Fruit fly (Drosophila melanogaster) whole organism, pupa: ENCODE results near the gene CG11893.

Source experiments
- CG10348 ChIP-seq: fragments of 200-800 bp; sonication (Bioruptor generic); IDR thresholded peaks from 2 replicates; pipeline ENCODE4 v1.3.6; 2022; ENCODE audit warnings: missing biosample characterization, missing genetic modification characterization
- CG12605 ChIP-seq: fragments of 200-800 bp; sonication (Bioruptor generic); IDR thresholded peaks from 2 replicates; pipeline ENCODE4 v1.3.6; 2022; ENCODE audit warnings: missing biosample characterization, missing genetic modification characterization
- CG13204 ChIP-seq: fragments of 200-800 bp; sonication (Bioruptor generic); optimal IDR thresholded peaks from 2 replicates; lab custom pipeline; 2018; ENCODE audit warnings: missing biosample characterization, mild to moderate bottlenecking, missing genetic modification characterization, moderate library complexity
- CG14655 ChIP-seq: fragments of 200-800 bp; sonication (Bioruptor generic); optimal IDR thresholded peaks from 3 replicates; lab custom pipeline; 2017; ENCODE audit warnings: mild to moderate bottlenecking, missing biosample characterization, missing genetic modification reagents, missing genetic modification characterization
- CG15710 ChIP-seq: fragments of 200-800 bp; sonication (Bioruptor generic); optimal IDR thresholded peaks from 2 replicates; lab custom pipeline; 2018; ENCODE audit warnings: missing biosample characterization, mild to moderate bottlenecking, missing genetic modification characterization, moderate library complexity
- CG17806 ChIP-seq: fragments of 200-800 bp; sonication (Bioruptor generic); optimal IDR thresholded peaks from 2 replicates; lab custom pipeline; 2018; ENCODE audit warnings: missing biosample characterization, mild to moderate bottlenecking, missing genetic modification characterization, moderate library complexity
- CG32121 ChIP-seq: fragments of 200-800 bp; sonication (Bioruptor generic); IDR thresholded peaks from 2 replicates; pipeline ENCODE4 v1.3.6; 2022; ENCODE audit warnings: missing biosample characterization, missing genetic modification characterization
- CG34367 ChIP-seq: fragments of 200-800 bp; sonication (Bioruptor generic); optimal IDR thresholded peaks from 2 replicates; lab custom pipeline; 2018; ENCODE audit warnings: missing biosample characterization, mild to moderate bottlenecking, missing genetic modification characterization
- CG4496 ChIP-seq: fragments of 200-800 bp; sonication (Bioruptor generic); IDR thresholded peaks from 3 replicates; pipeline ENCODE4 v1.3.6; 2022; ENCODE audit warnings: missing biosample characterization, missing genetic modification characterization
- CG8159 ChIP-seq: fragments of 200-800 bp; sonication (Bioruptor generic); optimal IDR thresholded peaks from 3 replicates; lab custom pipeline; 2018; ENCODE audit warnings: missing biosample characterization, mild to moderate bottlenecking, missing genetic modification characterization, moderate library complexity
- CG8301 ChIP-seq: fragments of 200-800 bp; sonication (Bioruptor generic); optimal IDR thresholded peaks from 2 replicates; lab custom pipeline; 2018; ENCODE audit warnings: missing biosample characterization, mild to moderate bottlenecking, missing genetic modification characterization
- CG9948 ChIP-seq: fragments of 200-800 bp; sonication (Bioruptor generic); optimal IDR thresholded peaks from 2 replicates; lab custom pipeline; 2018; ENCODE audit warnings: missing biosample characterization, mild to moderate bottlenecking, missing genetic modification characterization, moderate library complexity
- D1 ChIP-seq: fragments of 200-800 bp; sonication (Bioruptor generic); optimal IDR thresholded peaks from 2 replicates; lab custom pipeline; 2018; ENCODE audit warnings: missing biosample characterization, mild to moderate bottlenecking, missing genetic modification characterization, moderate library complexity
- EcR ChIP-seq: fragments of 200-800 bp; sonication (Bioruptor generic); optimal IDR thresholded peaks from 3 replicates; lab custom pipeline; 2019; ENCODE audit warnings: missing biosample characterization, missing genetic modification characterization, mild to moderate bottlenecking, moderate library complexity, missing genetic modification reagents
- Ets98B ChIP-seq: fragments of 200-800 bp; sonication (Bioruptor generic); IDR thresholded peaks from 2 replicates; pipeline ENCODE4 v1.3.6; 2022; ENCODE audit warnings: missing biosample characterization, missing genetic modification characterization
- Pif1A ChIP-seq: fragments of 200-800 bp; sonication (Bioruptor generic); optimal IDR thresholded peaks from 3 replicates; lab custom pipeline; 2016; ENCODE audit warnings: missing biosample characterization, missing genetic modification characterization
- Pif1B ChIP-seq: fragments of 200-800 bp; sonication (Bioruptor generic); optimal IDR thresholded peaks from 3 replicates; lab custom pipeline; 2016; ENCODE audit warnings: missing biosample characterization, missing genetic modification characterization
- Snoo ChIP-seq: fragments of 200-800 bp; sonication (Bioruptor generic); optimal IDR thresholded peaks from 3 replicates; lab custom pipeline; 2017; ENCODE audit warnings: missing biosample characterization, mild to moderate bottlenecking, missing genetic modification characterization, inconsistent platforms
- fd96Ca ChIP-seq: fragments of 200-800 bp; sonication (Bioruptor generic); IDR thresholded peaks from 3 replicates; pipeline ENCODE4 v1.3.6; 2022; ENCODE audit warnings: missing biosample characterization, missing genetic modification characterization
- gl ChIP-seq: fragments of 200-800 bp; sonication (Bioruptor generic); optimal IDR thresholded peaks from 2 replicates; lab custom pipeline; 2018; ENCODE audit warnings: missing biosample characterization, mild to moderate bottlenecking, missing genetic modification characterization
- rn ChIP-seq: fragments of 200-800 bp; sonication (Bioruptor generic); IDR thresholded peaks from 2 replicates; pipeline ENCODE4 v1.3.6; 2022; ENCODE audit warnings: missing biosample characterization, missing genetic modification characterization

Gene CG11893

dm6 chr3R:25321681-25322080, 32.0 kb downstream of the CG11893 start:
- TF ChIP-seq CG14655 (no peak), Ets98B (GFP tag; lab: Robert Waterston, UW) (no peak), CG34367 (tag; lab: Kevin White, UChicago) (no peak), fd96Ca (GFP tag; lab: Robert Waterston, UW) (no peak), D1 (tag; lab: Kevin White, UChicago) (no peak), CG8301 (tag; lab: Kevin White, UChicago) (no peak), CG4496 (no peak)

DNA sequence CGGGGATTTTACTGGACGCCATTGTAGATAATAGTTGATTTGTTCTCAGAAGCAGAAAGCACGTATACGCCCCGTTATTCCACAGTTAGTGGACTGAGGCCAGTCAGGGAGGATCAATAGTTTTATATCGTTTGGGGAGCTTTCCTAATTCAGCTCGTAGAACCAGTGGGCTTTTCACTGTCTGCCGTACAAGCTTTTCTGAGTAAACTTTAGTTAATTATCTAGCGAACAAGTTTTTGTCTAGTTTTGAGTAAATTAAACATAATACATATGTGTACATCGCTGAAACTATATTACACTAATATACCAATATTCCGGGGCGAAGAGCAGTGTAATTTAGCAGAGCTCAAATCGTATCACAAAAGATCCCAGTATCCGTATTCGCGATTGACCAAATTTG, 33.0 kb downstream of the CG11893 start, which contains the start of gene CG10562:
CG10562 (minus strand) TSS at position 101 of the 400 bp plus-strand sequence.
- TF ChIP-seq rn (GFP tag; lab: Robert Waterston, UW) (no peak), EcR (GFP tag; lab: Kevin White, UChicago) (no peak), CG10348 (GFP tag; lab: Robert Waterston, UW) (no peak), CG34367 (tag; lab: Kevin White, UChicago) (no peak), CG13204 (GFP tag; lab: Kevin White, UChicago) (no peak), Pif1B (GFP tag; lab: Kevin White, UChicago) (no peak), Snoo (tag; lab: Kevin White, UChicago) (no peak), D1 (tag; lab: Kevin White, UChicago) (no peak), CG8301 (tag; lab: Kevin White, UChicago) (no peak), CG15710 (no peak), CG9948 (tag; lab: Kevin White, UChicago) (no peak), gl (tag; lab: Kevin White, UChicago) (no peak), CG17806 (tag; lab: Kevin White, UChicago) (no peak), CG8159 (no peak), CG4496 (no peak), Pif1A (GFP tag; lab: Kevin White, UChicago) (no peak), fd96Ca (GFP tag; lab: Robert Waterston, UW) (no peak), Ets98B (GFP tag; lab: Robert Waterston, UW) (no peak)

dm6 chr3R:25328540-25328939, 38.9 kb downstream of the CG11893 start:
- TF ChIP-seq CG12605 (GFP tag; lab: Robert Waterston, UW) (0 out of 2 replicates have a peak, but pooled peaks have one; percentile 27), Ets98B (GFP tag; lab: Robert Waterston, UW) (peak; percentile 47; the same call in 1 of the 2 replicates)

- TF ChIP-seq CG8301 (tag; lab: Kevin White, UChicago) (no peak), CG17806 (tag; lab: Kevin White, UChicago) (no peak), Ets98B (GFP tag; lab: Robert Waterston, UW) (peak; percentile 21; the same call in 1 of the 2 replicates), CG4496 (peak; percentile 59; the same call in 2 of the 3 replicates), CG12605 (GFP tag; lab: Robert Waterston, UW) (0 out of 2 replicates have a peak, but pooled peaks have one; percentile 20), CG32121 (GFP tag; lab: Robert Waterston, UW) (0 out of 2 replicates have a peak, but pooled peaks have one; percentile 29), Pif1B (GFP tag; lab: Kevin White, UChicago) (no peak), CG9948 (tag; lab: Kevin White, UChicago) (no peak), CG14655 (no peak), CG13204 (GFP tag; lab: Kevin White, UChicago) (no peak), CG10348 (GFP tag; lab: Robert Waterston, UW) (no peak)
Measured at dm6 chr3R:25329079-25329478, 39.4 kb downstream of the CG11893 start, which contains the start of gene CHKov1. CHKov1 (minus strand) TSS chr3R:25329316.

DNA sequence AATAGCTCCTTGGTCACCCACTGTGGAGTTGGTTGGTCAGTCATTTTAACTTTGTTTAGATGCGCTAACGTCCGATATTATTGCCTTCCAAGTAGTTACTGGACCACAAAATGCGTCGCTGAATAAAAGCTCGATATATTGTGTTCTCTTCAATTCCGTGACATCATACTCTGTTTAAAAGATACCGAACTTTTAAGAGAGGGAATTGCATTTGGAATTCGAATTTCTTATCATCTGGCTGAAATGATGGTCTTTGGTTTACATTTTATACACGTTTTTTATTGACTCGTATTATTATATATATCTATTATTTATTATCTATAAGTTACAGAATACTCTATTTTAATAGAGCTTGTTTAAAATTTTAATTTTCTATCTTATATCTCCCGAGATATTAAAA, 41.4 kb downstream of the CG11893 start, which contains the start of gene CHKov2:
CHKov2 (minus strand) TSS at position 101 of the 400 bp plus-strand sequence.
- TF ChIP-seq CG9948 (tag; lab: Kevin White, UChicago) (no peak), CG10348 (GFP tag; lab: Robert Waterston, UW) (no peak), CG32121 (GFP tag; lab: Robert Waterston, UW) (no peak), EcR (GFP tag; lab: Kevin White, UChicago) (no peak), CG17806 (tag; lab: Kevin White, UChicago) (no peak), CG4496 (no peak), fd96Ca (GFP tag; lab: Robert Waterston, UW) (no peak), rn (GFP tag; lab: Robert Waterston, UW) (no peak), Ets98B (GFP tag; lab: Robert Waterston, UW) (no peak), Pif1B (GFP tag; lab: Kevin White, UChicago) (no peak), gl (tag; lab: Kevin White, UChicago) (no peak)
- TF ChIP-seq, all 21 proteins: peak for 0

DNA sequence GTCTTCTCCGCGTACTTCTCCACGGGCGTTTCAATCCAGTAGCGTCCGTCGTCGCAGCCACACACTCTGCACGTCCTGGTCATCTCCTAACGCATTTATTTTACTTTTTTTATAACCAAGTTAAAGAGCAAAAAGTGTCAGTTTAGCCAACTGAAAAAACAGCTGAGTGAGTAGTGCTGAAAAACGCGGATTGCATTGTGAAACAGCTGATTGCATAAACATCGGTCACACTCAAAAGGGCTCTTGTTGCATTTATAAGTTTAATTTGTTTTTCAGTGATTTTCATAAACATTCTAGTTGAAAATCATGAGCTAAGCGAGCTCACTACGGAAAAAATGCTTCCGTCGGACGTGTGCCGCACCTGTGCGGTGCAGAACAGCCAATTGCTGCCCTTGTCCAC, 45.4 kb downstream of the CG11893 start, which contains the start of the genes CG10669 and CG11902:
CG10669 (minus strand) TSS at position 179 of the 400 bp plus-strand sequence.
CG11902 (plus strand) TSS at position 193 of the 400 bp plus-strand sequence.
- TF ChIP-seq CG4496 = no peak

- TF ChIP-seq CG34367 (tag; lab: Kevin White, UChicago) = no peak
- no peak for TF ChIP-seq Snoo (tag; lab: Kevin White, UChicago)
- TF ChIP-seq CG10348 (GFP tag; lab: Robert Waterston, UW) = no peak
- no peak for TF ChIP-seq CG8159
- no peak for TF ChIP-seq D1 (tag; lab: Kevin White, UChicago)
- no peak for TF ChIP-seq CG12605 (GFP tag; lab: Robert Waterston, UW)
- no peak for TF ChIP-seq Pif1A (GFP tag; lab: Kevin White, UChicago)
Measured at dm6 chr3R:25339952-25340351, 50.3 kb downstream of the CG11893 start, which contains the start of gene rha. rha (plus strand) TSS chr3R:25340252.
